Worm (Caenorhabditis elegans): ENCODE results near the gene syf-2.

Gene syf-2

ce11 chrIII:7153747-7154238 is 8.1 kb downstream of the syf-2 start, which contains the start of gene ogt-1 (continued):
- peak; percentile 82 for TF ChIP-seq hmg-1.1 (GFP tag; IDR thresholded peaks at IDR 0.05)
- peak; percentile 85 for TF ChIP-seq rbr-2 (tag; optimal IDR thresholded peaks at IDR 0.05)
- peak; percentile 75 to 92 for TF ChIP-seq lsy-2 (tag; optimal IDR thresholded peaks at IDR 0.05)
- no peak for TF ChIP-seq madf-5 (GFP tag; IDR thresholded peaks at IDR 0.05)
- TF ChIP-seq unc-39 (tag; optimal IDR thresholded peaks at IDR 0.05): no peak
- peak; percentile 89 for TF ChIP-seq hlh-11 (tag; optimal IDR thresholded peaks at IDR 0.05)
- TF ChIP-seq fkh-10 (GFP tag; optimal IDR thresholded peaks at IDR 0.05): no peak
- TF ChIP-seq tra-1 (GFP tag; IDR thresholded peaks at IDR 0.05): peak; percentile 62; the same call in 1 of the 2 replicates
- TF ChIP-seq nhr-11 (tag; optimal IDR thresholded peaks at IDR 0.05): peak; percentile 47
- TF ChIP-seq vab-7 (GFP tag; IDR thresholded peaks at IDR 0.05): no peak
- peak; percentile 64 for TF ChIP-seq lin-38 (GFP tag; IDR thresholded peaks at IDR 0.05)
- no peak for TF ChIP-seq F49E8.2 (tag; optimal IDR thresholded peaks at IDR 0.05; ENCODE audit: borderline replicate concordance)
- no peak for TF ChIP-seq ceh-32 (tag; optimal IDR thresholded peaks at IDR 0.05; ENCODE audit: poor library complexity)
- no peak for TF ChIP-seq unc-130 (GFP tag; optimal IDR thresholded peaks at IDR 0.05)
- TF ChIP-seq ceh-62 (tag; optimal IDR thresholded peaks at IDR 0.05): no peak
- TF ChIP-seq set-16 (GFP tag; IDR thresholded peaks at IDR 0.05): no peak
- TF ChIP-seq ZK546.5 (tag; optimal IDR thresholded peaks at IDR 0.05): no peak
- peak; percentile 65; the same call in 1 of the 2 replicates for TF ChIP-seq pha-4 (GFP tag; IDR thresholded peaks at IDR 0.05)
- TF ChIP-seq pha-4 (tag; optimal IDR thresholded peaks at IDR 0.05): peak; percentile 91
- TF ChIP-seq F10B5.3 (tag; optimal IDR thresholded peaks at IDR 0.05): peak; percentile 32
- TF ChIP-seq snpc-1.2 (GFP tag; IDR thresholded peaks at IDR 0.05): no peak
- TF ChIP-seq arid-1 (GFP tag; conservative IDR thresholded peaks at IDR 0.05): peak; percentile 57
- peak; percentile 25; the same call in 1 of the 2 replicates for TF ChIP-seq madf-9 (GFP tag; conservative IDR thresholded peaks at IDR 0.05)
- peak; percentile 61 for TF ChIP-seq dpl-1 (GFP tag; optimal IDR thresholded peaks at IDR 0.05)
- peak; percentile 65 for TF ChIP-seq jun-1 (tag; optimal IDR thresholded peaks at IDR 0.05)
- TF ChIP-seq F26F4.8 (GFP tag; conservative IDR thresholded peaks at IDR 0.05): no peak
- no peak for TF ChIP-seq zag-1 (tag; optimal IDR thresholded peaks at IDR 0.05)
- TF ChIP-seq cey-2 (tag; optimal IDR thresholded peaks at IDR 0.05; ENCODE audit: borderline replicate concordance, insufficient read depth): peak; percentile 43
- TF ChIP-seq ztf-11 (tag; optimal IDR thresholded peaks at IDR 0.05): no peak
- no peak for TF ChIP-seq zfp-3 (GFP tag; conservative IDR thresholded peaks at IDR 0.05)
- peak; percentile 79 for TF ChIP-seq dmd-6 (GFP tag; IDR thresholded peaks at IDR 0.05)
- no peak for TF ChIP-seq nhr-41 (GFP tag; IDR thresholded peaks at IDR 0.05)
- no peak for TF ChIP-seq egl-43 (GFP tag; IDR thresholded peaks at IDR 0.05)
- TF ChIP-seq lin-39 (tag; optimal IDR thresholded peaks at IDR 0.05): no peak
- no peak for TF ChIP-seq zfp-2 (tag; optimal IDR thresholded peaks at IDR 0.05)
- no peak for TF ChIP-seq snpc-4 (tag; optimal IDR thresholded peaks at IDR 0.05)
- peak; percentile 80 for TF ChIP-seq T26A8.4 (GFP tag; IDR thresholded peaks at IDR 0.05)
- TF ChIP-seq nhr-28 (tag; optimal IDR thresholded peaks at IDR 0.05): peak; percentile 65
- peak; percentile 51 for TF ChIP-seq nhr-10 (tag; optimal IDR thresholded peaks at IDR 0.05)
- TF ChIP-seq ces-1 (GFP tag; optimal IDR thresholded peaks at IDR 0.05): peak; percentile 58
- TF ChIP-seq saeg-2 (GFP tag; IDR thresholded peaks at IDR 0.05): 0 out of 2 replicates have a peak, but pooled peaks have one; percentile 37
- peak; percentile 80 for TF ChIP-seq duxl-1 (tag; optimal IDR thresholded peaks at IDR 0.05; ENCODE audit: poor library complexity)
- no peak for TF ChIP-seq lin-15B (tag; optimal IDR thresholded peaks at IDR 0.05)
- no peak for TF ChIP-seq zip-2 (tag; optimal IDR thresholded peaks at IDR 0.05)
- no peak for TF ChIP-seq daf-12 (tag; optimal IDR thresholded peaks at IDR 0.05)
- TF ChIP-seq mdl-1 (tag; optimal IDR thresholded peaks at IDR 0.05): peak; percentile 87 to 88
- peak; percentile 24 for TF ChIP-seq spr-3 (GFP tag; optimal IDR thresholded peaks at IDR 0.05)
- TF ChIP-seq ZK337.2 (GFP tag; IDR thresholded peaks at IDR 0.05): no peak
- peak; percentile 89 for TF ChIP-seq dve-1 (tag; optimal IDR thresholded peaks at IDR 0.05; ENCODE audit: insufficient read depth)
- peak; percentile 40 for TF ChIP-seq F37D6.2 (tag; optimal IDR thresholded peaks at IDR 0.05)
- TF ChIP-seq T20F7.1 (GFP tag; optimal IDR thresholded peaks at IDR 0.05): peak; percentile 74

Measured in whole organism, L4 larva.